Worm (Caenorhabditis elegans): ENCODE results near the gene cutl-4.

cutl-4 gene

ce11 chrV:17739801-17740200 is at the start of gene cutl-4:
cutl-4 (minus strand) TSS chrV:17739901.
- TF ChIP-seq tbx-11 (GFP tag; IDR thresholded peaks at IDR 0.05) (no peak), pes-1 (GFP tag; IDR thresholded peaks at IDR 0.05) (no peak), ets-7 (tag; optimal IDR thresholded peaks at IDR 0.05) (no peak), hnd-1 (tag; optimal IDR thresholded peaks at IDR 0.05) (no peak), B0310.2 (tag; optimal IDR thresholded peaks at IDR 0.05) (no peak), tbx-37 (GFP tag; conservative IDR thresholded peaks at IDR 0.05) (no peak), hmg-4 (GFP tag; optimal IDR thresholded peaks at IDR 0.05) (no peak), ama-1 (optimal IDR thresholded peaks at IDR 0.05) (no peak), hmbx-1 (tag; optimal IDR thresholded peaks at IDR 0.05) (no peak), scrt-1 (GFP tag; IDR thresholded peaks at IDR 0.05) (no peak), aly-1 (tag; optimal IDR thresholded peaks at IDR 0.05) (no peak)

- TF ChIP-seq ceh-13 (GFP tag; optimal IDR thresholded peaks at IDR 0.05), result no peak
- TF ChIP-seq sea-1 (GFP tag; conservative IDR thresholded peaks at IDR 0.05), result no peak
- TF ChIP-seq tra-4 (tag; optimal IDR thresholded peaks at IDR 0.05), result no peak
- no peak for TF ChIP-seq tbx-37 (GFP tag; conservative IDR thresholded peaks at IDR 0.05)
- TF ChIP-seq F13C5.2 (tag; optimal IDR thresholded peaks at IDR 0.05), result no peak
- no peak for TF ChIP-seq ama-1 (optimal IDR thresholded peaks at IDR 0.05)
- no peak for TF ChIP-seq pes-1 (GFP tag; IDR thresholded peaks at IDR 0.05)
- no peak for TF ChIP-seq hmbx-1 (tag; optimal IDR thresholded peaks at IDR 0.05)
- no peak for TF ChIP-seq scrt-1 (GFP tag; IDR thresholded peaks at IDR 0.05)
- TF ChIP-seq flt-1 (GFP tag; IDR thresholded peaks at IDR 0.05), result no peak
- TF ChIP-seq B0310.2 (tag; optimal IDR thresholded peaks at IDR 0.05), result no peak
- no peak for TF ChIP-seq ets-7 (tag; optimal IDR thresholded peaks at IDR 0.05)
- TF ChIP-seq hnd-1 (tag; optimal IDR thresholded peaks at IDR 0.05), result no peak
- no peak for TF ChIP-seq tbx-11 (GFP tag; IDR thresholded peaks at IDR 0.05)
- no peak for TF ChIP-seq aly-1 (tag; optimal IDR thresholded peaks at IDR 0.05)
- no peak for TF ChIP-seq hmg-4 (GFP tag; optimal IDR thresholded peaks at IDR 0.05)
- TF ChIP-seq ceh-36 (tag; optimal IDR thresholded peaks at IDR 0.05), result no peak
Measured at ce11 chrV:17784363-17784762, 44.7 kb upstream of the cutl-4 start.

ce11 chrV:17783542-17783941 is 43.8 kb upstream of the cutl-4 start, which contains the start of gene srab-12:
srab-12 (minus strand) TSS chrV:17783642.
- TF ChIP-seq pes-1 (GFP tag; IDR thresholded peaks at IDR 0.05), result no peak
- no peak for TF ChIP-seq hnd-1 (tag; optimal IDR thresholded peaks at IDR 0.05)
- no peak for TF ChIP-seq tbx-37 (GFP tag; conservative IDR thresholded peaks at IDR 0.05)
- no peak for TF ChIP-seq ceh-36 (tag; optimal IDR thresholded peaks at IDR 0.05)
- no peak for TF ChIP-seq F13C5.2 (tag; optimal IDR thresholded peaks at IDR 0.05)
- TF ChIP-seq flt-1 (GFP tag; IDR thresholded peaks at IDR 0.05), result no peak
- no peak for TF ChIP-seq aly-1 (tag; optimal IDR thresholded peaks at IDR 0.05)
- TF ChIP-seq ets-7 (tag; optimal IDR thresholded peaks at IDR 0.05), result no peak
- TF ChIP-seq scrt-1 (GFP tag; IDR thresholded peaks at IDR 0.05), result no peak
- TF ChIP-seq tra-4 (tag; optimal IDR thresholded peaks at IDR 0.05), result no peak
- TF ChIP-seq tbx-11 (GFP tag; IDR thresholded peaks at IDR 0.05), result no peak
- no peak for TF ChIP-seq ceh-13 (GFP tag; optimal IDR thresholded peaks at IDR 0.05)
- TF ChIP-seq hmbx-1 (tag; optimal IDR thresholded peaks at IDR 0.05), result no peak
- no peak for TF ChIP-seq sea-1 (GFP tag; conservative IDR thresholded peaks at IDR 0.05)
- TF ChIP-seq hmg-4 (GFP tag; optimal IDR thresholded peaks at IDR 0.05), result no peak
- no peak for TF ChIP-seq ama-1 (optimal IDR thresholded peaks at IDR 0.05)
- TF ChIP-seq B0310.2 (tag; optimal IDR thresholded peaks at IDR 0.05), result no peak

ce11 chrV:17780285-17780684 is 40.6 kb upstream of the cutl-4 start:
- no peak for TF ChIP-seq F13C5.2 (tag; optimal IDR thresholded peaks at IDR 0.05)
- no peak for TF ChIP-seq scrt-1 (GFP tag; IDR thresholded peaks at IDR 0.05)
- no peak for TF ChIP-seq ets-7 (tag; optimal IDR thresholded peaks at IDR 0.05)
- no peak for TF ChIP-seq hnd-1 (tag; optimal IDR thresholded peaks at IDR 0.05)
- no peak for TF ChIP-seq aly-1 (tag; optimal IDR thresholded peaks at IDR 0.05)
- TF ChIP-seq tbx-11 (GFP tag; IDR thresholded peaks at IDR 0.05), result no peak
- no peak for TF ChIP-seq sea-1 (GFP tag; conservative IDR thresholded peaks at IDR 0.05)
- TF ChIP-seq tbx-37 (GFP tag; conservative IDR thresholded peaks at IDR 0.05), result no peak

- TF ChIP-seq tbx-37 (GFP tag; conservative IDR thresholded peaks at IDR 0.05) (no peak), aly-1 (tag; optimal IDR thresholded peaks at IDR 0.05) (no peak), ceh-13 (GFP tag; optimal IDR thresholded peaks at IDR 0.05) (no peak), flt-1 (GFP tag; IDR thresholded peaks at IDR 0.05) (no peak), ama-1 (optimal IDR thresholded peaks at IDR 0.05) (no peak), hnd-1 (tag; optimal IDR thresholded peaks at IDR 0.05) (no peak), tra-4 (tag; optimal IDR thresholded peaks at IDR 0.05) (no peak), B0310.2 (tag; optimal IDR thresholded peaks at IDR 0.05) (no peak), scrt-1 (GFP tag; IDR thresholded peaks at IDR 0.05) (no peak)
Measured at ce11 chrV:17777624-17778023, 37.9 kb upstream of the cutl-4 start, which contains the start of gene C47A10.12. C47A10.12 (plus strand) TSS chrV:17777924.

ce11 chrV:17777127-17777526 is 37.4 kb upstream of the cutl-4 start, which contains the start of gene ddo-1:
ddo-1 (minus strand) TSS chrV:17777227.
- no peak for TF ChIP-seq pes-1 (GFP tag; IDR thresholded peaks at IDR 0.05)
- TF ChIP-seq tbx-37 (GFP tag; conservative IDR thresholded peaks at IDR 0.05), result no peak
- no peak for TF ChIP-seq tra-4 (tag; optimal IDR thresholded peaks at IDR 0.05)
- TF ChIP-seq tbx-11 (GFP tag; IDR thresholded peaks at IDR 0.05), result no peak
- TF ChIP-seq sea-1 (GFP tag; conservative IDR thresholded peaks at IDR 0.05), result no peak

- no peak for TF ChIP-seq ama-1 (optimal IDR thresholded peaks at IDR 0.05)
- TF ChIP-seq flt-1 (GFP tag; IDR thresholded peaks at IDR 0.05), result no peak
- TF ChIP-seq sea-1 (GFP tag; conservative IDR thresholded peaks at IDR 0.05), result no peak
Measured at ce11 chrV:17773108-17773507, 33.4 kb upstream of the cutl-4 start, which contains the start of gene sre-21. sre-21 (minus strand) TSS chrV:17773208.

- TF ChIP-seq F13C5.2 (tag; optimal IDR thresholded peaks at IDR 0.05), result no peak
- TF ChIP-seq scrt-1 (GFP tag; IDR thresholded peaks at IDR 0.05), result no peak
- TF ChIP-seq tbx-11 (GFP tag; IDR thresholded peaks at IDR 0.05), result no peak
- TF ChIP-seq ama-1 (optimal IDR thresholded peaks at IDR 0.05), result no peak
- no peak for TF ChIP-seq hnd-1 (tag; optimal IDR thresholded peaks at IDR 0.05)
- TF ChIP-seq pes-1 (GFP tag; IDR thresholded peaks at IDR 0.05), result no peak
- no peak for TF ChIP-seq flt-1 (GFP tag; IDR thresholded peaks at IDR 0.05)
- no peak for TF ChIP-seq hmg-4 (GFP tag; optimal IDR thresholded peaks at IDR 0.05)
- TF ChIP-seq sea-1 (GFP tag; conservative IDR thresholded peaks at IDR 0.05), result no peak
- TF ChIP-seq tbx-37 (GFP tag; conservative IDR thresholded peaks at IDR 0.05), result no peak
- TF ChIP-seq ceh-13 (GFP tag; optimal IDR thresholded peaks at IDR 0.05), result no peak
Measured at ce11 chrV:17767768-17768167, 28.1 kb upstream of the cutl-4 start.
